Worm (Caenorhabditis elegans) whole organism, L1 larva: ENCODE results near the gene mes-2.

ENCODE experiments used
- C04F5.9 ChIP-seq: sonication (generic microtip); optimal IDR thresholded peaks from 2 replicates; lab custom pipeline; 2016; ENCODE audit warnings: missing genetic modification characterization, missing compliant biosample characterization
- C16A3.4 ChIP-seq: fragments of 150-350 bp; optimal IDR thresholded peaks from 2 replicates; lab custom pipeline; 2014; ENCODE audit warnings: missing biosample characterization, missing genetic modification characterization
- C34B4.2 ChIP-seq: sonication (generic microtip); optimal IDR thresholded peaks from 2 replicates; lab custom pipeline; 2017; ENCODE audit warnings: mild to moderate bottlenecking, missing genetic modification characterization, missing compliant biosample characterization
- F16B12.6 ChIP-seq: fragments of 150-350 bp; optimal IDR thresholded peaks from 2 replicates; lab custom pipeline; 2014; ENCODE audit warnings: missing biosample characterization, missing genetic modification characterization
- Y116A8C.19 ChIP-seq: sonication (generic microtip); optimal IDR thresholded peaks from 2 replicates; lab custom pipeline; 2016; ENCODE audit warnings: missing compliant biosample characterization, missing genetic modification characterization, borderline replicate concordance
- aha-1 ChIP-seq: fragments of 150-350 bp; optimal IDR thresholded peaks from 2 replicates; lab custom pipeline; 2014; ENCODE audit warnings: missing biosample characterization, missing genetic modification characterization
- alr-1 ChIP-seq: fragments of 200-800 bp; sonication (Bioruptor generic); optimal IDR thresholded peaks from 2 replicates; lab custom pipeline; 2018; ENCODE audit warnings: borderline replicate concordance, mild to moderate bottlenecking, missing genetic modification characterization, missing compliant biosample characterization
- aly-2 ChIP-seq: fragments of 150-350 bp; optimal IDR thresholded peaks from 2 replicates; lab custom pipeline; 2014; ENCODE audit warnings: missing biosample characterization, missing genetic modification characterization
- blmp-1 ChIP-seq: fragments of 150-350 bp; optimal IDR thresholded peaks from 2 replicates; lab custom pipeline; 2014; ENCODE audit warnings: missing biosample characterization, missing genetic modification characterization
- ceh-88 ChIP-seq: fragments of 200-800 bp; sonication (Bioruptor generic); IDR thresholded peaks from 2 replicates; pipeline ENCODE4 v1.3.6; 2022; ENCODE audit warnings: missing genetic modification characterization, missing compliant biosample characterization
- ceh-90 ChIP-seq: sonication (generic microtip); optimal IDR thresholded peaks from 2 replicates; lab custom pipeline; 2016; ENCODE audit warnings: missing genetic modification characterization, missing compliant biosample characterization
- dsc-1 ChIP-seq: sonication (generic microtip); optimal IDR thresholded peaks from 2 replicates; lab custom pipeline; 2016; ENCODE audit warnings: mild to moderate bottlenecking, missing genetic modification characterization, missing compliant biosample characterization
- efl-1 ChIP-seq, 4 experiments: fragments of 150-350 bp; optimal IDR thresholded peaks in 3 of 4; peaks in 1 of 4; 1 replicate in 1 of 4; 2 replicates in 3 of 4; lab custom pipeline; 2014; ENCODE audit warnings: missing biosample characterization in 2 of 4, missing genetic modification characterization in 2 of 4, missing genetic modification reagents in 2 of 4
- efl-3 ChIP-seq: fragments of 200-800 bp; sonication (Bioruptor generic); optimal IDR thresholded peaks from 2 replicates; lab custom pipeline; 2018; ENCODE audit warnings: mild to moderate bottlenecking, missing genetic modification characterization, missing compliant biosample characterization
- egl-13 ChIP-seq: sonication (generic microtip); optimal IDR thresholded peaks from 2 replicates; lab custom pipeline; 2016; ENCODE audit warnings: missing genotype, missing genetic modification reagents, missing genetic modification characterization, missing compliant biosample characterization
- elt-2 ChIP-seq: sonication (generic microtip); optimal IDR thresholded peaks from 2 replicates; lab custom pipeline; 2016; ENCODE audit warnings: missing genetic modification characterization, mild to moderate bottlenecking, inconsistent platforms, missing compliant biosample characterization, missing genetic modification reagents
- fos-1 ChIP-seq: fragments of 150-350 bp; optimal IDR thresholded peaks from 2 replicates; lab custom pipeline; 2014; ENCODE audit warnings: missing biosample characterization, missing genetic modification characterization
- grh-1 ChIP-seq: fragments of 200-800 bp; sonication (Bioruptor generic); IDR thresholded peaks from 2 replicates; pipeline ENCODE4 v1.3.6; 2022; ENCODE audit warnings: missing genetic modification reagents, missing genetic modification characterization, missing compliant biosample characterization
- irx-1 ChIP-seq: sonication (generic microtip); optimal IDR thresholded peaks from 2 replicates; lab custom pipeline; 2016; ENCODE audit warnings: missing genetic modification characterization, missing compliant biosample characterization
- isw-1 ChIP-seq: fragments of 200-800 bp; sonication (Bioruptor generic); IDR thresholded peaks from 2 replicates; pipeline ENCODE4 v1.3.6; 2022; ENCODE audit warnings: missing genetic modification characterization, missing compliant biosample characterization
- jun-1 ChIP-seq: fragments of 150-350 bp; optimal IDR thresholded peaks from 2 replicates; lab custom pipeline; 2014; ENCODE audit warnings: missing biosample characterization, missing genetic modification reagents, missing genetic modification characterization
- lin-14 ChIP-seq: fragments of 200-800 bp; sonication (Bioruptor generic); optimal IDR thresholded peaks from 2 replicates; lab custom pipeline; 2018; ENCODE audit warnings: mild to moderate bottlenecking, missing genetic modification characterization, moderate library complexity, missing compliant biosample characterization
- lin-35 ChIP-seq, 2 experiments: fragments of 150-350 bp; optimal IDR thresholded peaks; 2 replicates each; lab custom pipeline; 2014; ENCODE audit warnings: missing biosample characterization in 2 of 2, missing genetic modification characterization in 2 of 2, missing genetic modification reagents in 2 of 2
- lin-39 ChIP-seq: fragments of 150-350 bp; optimal IDR thresholded peaks from 2 replicates; lab custom pipeline; 2014; ENCODE audit warnings: missing biosample characterization, missing genetic modification reagents, missing genetic modification characterization
- lir-3 ChIP-seq: sonication (generic microtip); optimal IDR thresholded peaks from 2 replicates; lab custom pipeline; 2016; ENCODE audit warnings: mild to moderate bottlenecking, missing genetic modification characterization, moderate library complexity, missing compliant biosample characterization; ENCODE audit not compliant: poor library complexity
- mdl-1 ChIP-seq, 2 experiments: fragments of 150-350 bp; optimal IDR thresholded peaks; 2 replicates each; lab custom pipeline; 2014 to 2017; ENCODE audit warnings: missing biosample characterization in 2 of 2, missing genetic modification characterization in 2 of 2, inconsistent platforms in 1 of 2
- mef-2 ChIP-seq: fragments of 150-350 bp; optimal IDR thresholded peaks from 2 replicates; lab custom pipeline; 2014; ENCODE audit warnings: missing biosample characterization, missing genetic modification characterization
- mep-1 ChIP-seq: fragments of 150-350 bp; optimal IDR thresholded peaks from 2 replicates; lab custom pipeline; 2014; ENCODE audit warnings: missing biosample characterization, missing genetic modification characterization
- nhr-20 ChIP-seq: sonication (generic microtip); optimal IDR thresholded peaks from 2 replicates; lab custom pipeline; 2016; ENCODE audit warnings: mild to moderate bottlenecking, missing genetic modification characterization, missing compliant biosample characterization
- nhr-28 ChIP-seq: fragments of 150-350 bp; optimal IDR thresholded peaks from 2 replicates; lab custom pipeline; 2014; ENCODE audit warnings: missing biosample characterization, missing genetic modification characterization
- nhr-71 ChIP-seq: sonication (generic microtip); optimal IDR thresholded peaks from 2 replicates; lab custom pipeline; 2016; ENCODE audit warnings: mild to moderate bottlenecking, missing genetic modification characterization, moderate library complexity, missing compliant biosample characterization
- nhr-76 ChIP-seq: sonication (generic microtip); optimal IDR thresholded peaks from 2 replicates; lab custom pipeline; 2017; ENCODE audit warnings: missing biosample characterization, missing genetic modification characterization
- nhr-77 ChIP-seq: fragments of 150-350 bp; optimal IDR thresholded peaks from 2 replicates; lab custom pipeline; 2014; ENCODE audit warnings: missing biosample characterization, missing genetic modification characterization
- nhr-85 ChIP-seq: sonication (generic microtip); peaks from one replicate; lab custom pipeline; 2016; ENCODE audit warnings: missing genetic modification characterization, inconsistent platforms, missing compliant biosample characterization
- pqm-1 ChIP-seq: sonication (generic microtip); optimal IDR thresholded peaks from 3 replicates; lab custom pipeline; 2017; ENCODE audit warnings: missing biosample characterization, missing genetic modification characterization
- rnt-1 ChIP-seq: sonication (generic microtip); optimal IDR thresholded peaks from 2 replicates; lab custom pipeline; 2016; ENCODE audit warnings: mild to moderate bottlenecking, missing genetic modification characterization, moderate library complexity, missing compliant biosample characterization
- skn-1 ChIP-seq: fragments of 150-350 bp; optimal IDR thresholded peaks from 2 replicates; lab custom pipeline; 2014; ENCODE audit warnings: missing biosample characterization, missing genetic modification characterization
- snu-23 ChIP-seq: sonication (generic microtip); optimal IDR thresholded peaks from 2 replicates; lab custom pipeline; 2016; ENCODE audit warnings: missing genetic modification characterization, missing compliant biosample characterization
- sox-4 ChIP-seq: sonication (generic microtip); optimal IDR thresholded peaks from 2 replicates; lab custom pipeline; 2016; ENCODE audit warnings: missing genetic modification characterization, missing compliant biosample characterization
- sptf-1 ChIP-seq: fragments of 150-350 bp; optimal IDR thresholded peaks from 2 replicates; lab custom pipeline; 2014; ENCODE audit warnings: missing biosample characterization, missing genetic modification characterization
- swsn-7 ChIP-seq: sonication (generic microtip); optimal IDR thresholded peaks from 2 replicates; lab custom pipeline; 2016; ENCODE audit warnings: missing genetic modification characterization, missing compliant biosample characterization
- tbx-2 ChIP-seq: sonication (generic microtip); optimal IDR thresholded peaks from 2 replicates; lab custom pipeline; 2016; ENCODE audit warnings: missing genetic modification characterization, missing compliant biosample characterization
- vab-15 ChIP-seq: sonication (generic microtip); optimal IDR thresholded peaks from 2 replicates; lab custom pipeline; 2017; ENCODE audit warnings: missing genotype, mild to moderate bottlenecking, missing genetic modification characterization, missing compliant biosample characterization
- xbp-1 ChIP-seq: sonication (generic microtip); optimal IDR thresholded peaks from 2 replicates; lab custom pipeline; 2016; ENCODE audit warnings: missing genetic modification characterization, missing compliant biosample characterization
- ztf-11 ChIP-seq, 2 experiments: sonication (generic microtip); optimal IDR thresholded peaks; 2 replicates each; lab custom pipeline; 2016 to 2017; ENCODE audit warnings: missing genetic modification characterization in 2 of 2, missing biosample characterization in 1 of 2, missing compliant biosample characterization in 1 of 2
- ztf-4 ChIP-seq: fragments of 150-350 bp; optimal IDR thresholded peaks from 2 replicates; lab custom pipeline; 2014; ENCODE audit warnings: missing biosample characterization, missing genetic modification characterization

The mes-2 gene

DNA sequence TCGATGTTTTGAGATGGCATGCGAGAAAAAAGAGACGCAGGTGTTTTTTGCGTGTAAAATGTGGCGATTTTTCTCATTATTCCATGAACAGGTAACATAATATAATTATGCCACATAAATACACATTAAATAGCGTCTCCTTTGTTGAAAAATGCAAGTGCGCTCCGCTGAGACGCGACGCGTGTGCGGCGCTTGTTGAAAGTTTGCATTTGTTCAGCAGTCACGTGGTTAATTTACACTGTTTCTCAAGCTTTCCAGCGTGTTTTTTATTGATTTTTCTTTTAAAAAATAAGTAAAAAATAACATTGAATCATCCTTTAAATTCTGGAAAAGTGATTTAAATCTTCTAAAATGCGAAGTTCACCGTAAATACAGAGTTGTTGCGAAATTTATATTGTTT lies 15.8 kb downstream of the mes-2 start (continued):
- peak; percentile 74 for TF ChIP-seq isw-1 (GFP tag; lab: Robert Waterston, UW)
- peak; percentile 83 for TF ChIP-seq swsn-7 (tag; lab: Kevin White, UChicago)
- peak; percentile 97 for TF ChIP-seq mep-1 (tag; lab: Kevin White, UChicago)
- TF ChIP-seq aly-2 (tag; lab: Kevin White, UChicago) = peak; percentile 39
- peak; percentile 89 to 91 for TF ChIP-seq lin-35 (GFP tag; optimal IDR thresholded peaks at IDR 0.05; lab: Kevin White, UChicago)
- no peak; the same call in 1 of the 2 replicates for TF ChIP-seq ceh-88
- TF ChIP-seq nhr-20 (tag; lab: Kevin White, UChicago) = peak; percentile 91
- TF ChIP-seq skn-1 = peak; percentile 93
- TF ChIP-seq nhr-76 (tag; lab: Kevin White, UChicago) = no peak
- no peak for TF ChIP-seq sptf-1
- peak; percentile 94 for TF ChIP-seq C16A3.4
- TF ChIP-seq mdl-1 (tag; optimal IDR thresholded peaks at IDR 0.05; lab: Kevin White, UChicago) = peak; percentile 23 to 98
- peak; percentile 75 for TF ChIP-seq blmp-1 (tag; lab: Kevin White, UChicago)
- TF ChIP-seq egl-13 = peak; percentile 77
- peak; percentile 94 for TF ChIP-seq nhr-71 (tag; lab: Kevin White, UChicago)
- TF ChIP-seq sox-4 (tag; lab: Kevin White, UChicago) = peak; percentile 37
- peak; percentile 27 for TF ChIP-seq ceh-90
- peak; percentile 68 for TF ChIP-seq F16B12.6 (tag; lab: Kevin White, UChicago)
- peak; percentile 79 for TF ChIP-seq irx-1 (tag; lab: Kevin White, UChicago)
- TF ChIP-seq lir-3 (tag; lab: Kevin White, UChicago) = peak; percentile 72
- no peak for TF ChIP-seq alr-1
- TF ChIP-seq elt-2 (tag; lab: Kevin White, UChicago) = no peak
- peak; percentile 93 for TF ChIP-seq nhr-85 (tag; lab: Kevin White, UChicago)
- TF ChIP-seq jun-1 (tag; lab: Kevin White, UChicago) = peak; percentile 56
- peak; percentile 95 for TF ChIP-seq snu-23
- TF ChIP-seq, all 84 proteins: peak for 51

DNA sequence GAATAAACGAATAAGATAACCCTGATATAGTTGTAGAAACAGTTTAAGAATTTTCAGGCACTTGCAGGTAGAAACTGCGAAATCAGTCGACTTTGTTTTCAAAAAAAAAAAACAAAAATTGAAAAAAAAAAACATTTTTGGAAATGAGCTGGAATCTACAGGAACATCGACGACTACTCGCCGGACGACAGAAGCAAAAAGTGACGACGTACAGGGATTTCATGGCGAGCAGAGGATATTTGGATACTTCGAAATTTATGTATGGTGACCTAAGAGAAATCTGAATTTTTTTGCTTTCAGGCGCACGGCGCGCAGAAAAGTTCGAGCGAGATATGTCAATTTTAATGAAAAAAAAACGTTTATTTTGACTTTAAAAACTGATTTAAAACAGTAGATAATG lies 17.3 kb downstream of the mes-2 start:
- TF ChIP-seq lin-39 (tag; lab: Kevin White, UChicago) (no peak), Y116A8C.19 (tag; lab: Kevin White, UChicago) (no peak), nhr-28 (tag; lab: Kevin White, UChicago) (no peak), ztf-11 (tag; optimal IDR thresholded peaks at IDR 0.05; lab: Kevin White, UChicago) (no peak)

DNA sequence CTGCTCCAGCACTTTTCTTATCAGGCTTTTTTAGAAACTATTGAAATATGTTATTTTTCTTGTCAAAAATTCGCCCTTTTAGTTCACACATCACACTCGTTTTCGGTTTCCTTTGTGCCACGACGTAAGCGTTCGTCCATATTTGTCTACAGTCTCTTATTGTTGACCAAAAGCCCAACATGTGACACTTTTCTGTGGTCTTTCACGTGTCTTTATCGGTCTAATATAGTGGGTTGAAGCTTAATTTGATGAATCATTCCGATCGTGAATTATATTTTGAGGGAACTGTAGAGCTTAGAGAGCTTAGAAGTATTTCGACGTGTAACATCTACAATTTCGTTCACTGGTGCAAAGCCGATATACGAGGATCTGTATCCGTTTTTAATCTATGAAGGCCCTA lies 20.5 kb downstream of the mes-2 start:
- TF ChIP-seq xbp-1 (no peak), elt-2 (tag; lab: Kevin White, UChicago) (peak; percentile 10), efl-1 (optimal IDR thresholded peaks at IDR 0.05; lab: Kevin White, UChicago) (no peak), efl-1 (GFP tag; optimal IDR thresholded peaks at IDR 0.05 in 1 of 2; lab: Kevin White, UChicago) (peak in 1 of 2 experiments; percentile 76), tbx-2 (tag; lab: Kevin White, UChicago) (no peak), blmp-1 (tag; lab: Kevin White, UChicago) (peak; percentile 4), lin-35 (GFP tag; optimal IDR thresholded peaks at IDR 0.05; lab: Kevin White, UChicago) (peak in 1 of 2 experiments; percentile 32)

ce11 chrII:14404741-14405488 lies 21.1 kb downstream of the mes-2 start:
- TF ChIP-seq C04F5.9 (no peak), sox-4 (tag; lab: Kevin White, UChicago) (no peak), lin-39 (tag; lab: Kevin White, UChicago) (peak; percentile 47), ztf-4 (peak; percentile 91), mef-2 (tag; lab: Kevin White, UChicago) (no peak), efl-3 (GFP tag; lab: Kevin White, UChicago) (peak; percentile 55), vab-15 (tag; lab: Kevin White, UChicago) (no peak), skn-1 (peak; percentile 25), lin-35 (GFP tag; optimal IDR thresholded peaks at IDR 0.05; lab: Kevin White, UChicago) (peak; percentile 41 to 63), mdl-1 (tag; optimal IDR thresholded peaks at IDR 0.05; lab: Kevin White, UChicago) (peak in 1 of 2 experiments; percentile 67), fos-1 (tag; lab: Kevin White, UChicago) (no peak), dsc-1 (tag; lab: Kevin White, UChicago) (peak; percentile 75), rnt-1 (tag; lab: Kevin White, UChicago) (peak; percentile 50), C34B4.2 (no peak), lin-14 (GFP tag; lab: Kevin White, UChicago) (peak; percentile 88), pqm-1 (tag; lab: Kevin White, UChicago) (no peak), nhr-77 (tag; lab: Kevin White, UChicago) (peak; percentile 32), aly-2 (tag; lab: Kevin White, UChicago) (no peak), grh-1 (GFP tag; lab: Robert Waterston, UW) (peak; percentile 70), aha-1 (peak; percentile 63), ceh-90 (no peak)
